Fruit fly (Drosophila melanogaster): ENCODE results near the gene Zdhhc8.

Zdhhc8 gene

dm6 chrX:9355996-9356708 lies at the start of gene Zdhhc8, which contains the start of gene BCL7-like:
TSS of gene Zdhhc8 (minus strand) at chrX:9356227.
TSS of gene BCL7-like (plus strand) at chrX:9356634.
- TF ChIP-seq ey (GFP tag; optimal IDR thresholded peaks at IDR 0.05) (peak; percentile 8), h (GFP tag; optimal IDR thresholded peaks at IDR 0.05) (peak; percentile 40), Sp1 (GFP tag; optimal IDR thresholded peaks at IDR 0.05) (peak; percentile 24), Jra (GFP tag; optimal IDR thresholded peaks at IDR 0.05) (peak; percentile 42), psq (GFP tag; optimal IDR thresholded peaks at IDR 0.05) (peak; percentile 34), Myc (optimal IDR thresholded peaks at IDR 0.05) (no peak), foxo (GFP tag; optimal IDR thresholded peaks at IDR 0.05) (peak in 1 of 2 experiments; percentile 31), sv (GFP tag; optimal IDR thresholded peaks at IDR 0.05) (peak; percentile 49), lola (GFP tag; optimal IDR thresholded peaks at IDR 0.05) (no peak), GATAd (GFP tag; optimal IDR thresholded peaks at IDR 0.05) (peak; percentile 17), rgr (GFP tag; optimal IDR thresholded peaks at IDR 0.05) (no peak), HLH106 (tag; optimal IDR thresholded peaks at IDR 0.05) (peak; percentile 28), CG9705 (GFP tag; optimal IDR thresholded peaks at IDR 0.05) (no peak), fru (GFP tag; optimal IDR thresholded peaks at IDR 0.05) (peak; percentile 23)

- TF ChIP-seq sv (GFP tag; optimal IDR thresholded peaks at IDR 0.05) (no peak), jim (GFP tag; optimal IDR thresholded peaks at IDR 0.05) (no peak), Dif (GFP tag; optimal IDR thresholded peaks at IDR 0.05; ENCODE audit: partially characterized antibody) (no peak), foxo (GFP tag; optimal IDR thresholded peaks at IDR 0.05) (peak in 1 of 2 experiments; percentile 18), Abd-B (GFP tag; optimal IDR thresholded peaks at IDR 0.05) (no peak), Jra (GFP tag; optimal IDR thresholded peaks at IDR 0.05) (no peak), Hr83 (GFP tag; optimal IDR thresholded peaks at IDR 0.05; ENCODE audit: poor library complexity, severe bottlenecking) (no peak), Sp1 (GFP tag; optimal IDR thresholded peaks at IDR 0.05) (peak; percentile 33), lola (GFP tag; optimal IDR thresholded peaks at IDR 0.05) (no peak), rgr (GFP tag; optimal IDR thresholded peaks at IDR 0.05) (peak; percentile 12), Rel (GFP tag; optimal IDR thresholded peaks at IDR 0.05) (no peak), Rel (tag; optimal IDR thresholded peaks at IDR 0.05) (no peak), Hr78 (GFP tag; optimal IDR thresholded peaks at IDR 0.05) (no peak), tai (GFP tag; optimal IDR thresholded peaks at IDR 0.05) (no peak), pan (optimal IDR thresholded peaks at IDR 0.05) (no peak), br (GFP tag; optimal IDR thresholded peaks at IDR 0.05) (peak; percentile 0), OdsH (GFP tag; optimal IDR thresholded peaks at IDR 0.05) (no peak), h (GFP tag; optimal IDR thresholded peaks at IDR 0.05) (peak; percentile 30), Myc (optimal IDR thresholded peaks at IDR 0.05) (no peak), dsf (GFP tag; optimal IDR thresholded peaks at IDR 0.05; ENCODE audit: borderline replicate concordance) (no peak), HLH106 (tag; optimal IDR thresholded peaks at IDR 0.05) (peak; percentile 36), Hnf4 (GFP tag; optimal IDR thresholded peaks at IDR 0.05) (no peak), usp (GFP tag; optimal IDR thresholded peaks at IDR 0.05) (no peak), brk (GFP tag; optimal IDR thresholded peaks at IDR 0.05) (no peak), ey (GFP tag; optimal IDR thresholded peaks at IDR 0.05) (peak; percentile 28), dmrt93B (GFP tag; optimal IDR thresholded peaks at IDR 0.05) (peak; percentile 11), CG32264 (GFP tag; optimal IDR thresholded peaks at IDR 0.05) (no peak), GATAd (GFP tag; optimal IDR thresholded peaks at IDR 0.05) (no peak), fru (GFP tag; optimal IDR thresholded peaks at IDR 0.05) (peak; percentile 24), CG9705 (GFP tag; optimal IDR thresholded peaks at IDR 0.05) (no peak), dl (GFP tag; optimal IDR thresholded peaks at IDR 0.05; ENCODE audit: insufficient read depth in 1 of 2, partially characterized antibody in 2 of 2) (no peak), Mio (GFP tag; optimal IDR thresholded peaks at IDR 0.05) (no peak), N (GFP tag; optimal IDR thresholded peaks at IDR 0.05) (no peak)
These were observed 45.0 kb upstream of the Zdhhc8 start for dm6 chrX:9401053-9401452.

- TF ChIP-seq rgr (GFP tag; optimal IDR thresholded peaks at IDR 0.05), result peak; percentile 12
- peak in 1 of 2 experiments; percentile 1 for TF ChIP-seq foxo (GFP tag; optimal IDR thresholded peaks at IDR 0.05)
- no peak for TF ChIP-seq HLH106 (tag; optimal IDR thresholded peaks at IDR 0.05)
These were observed 43.8 kb upstream of the Zdhhc8 start for dm6 chrX:9399810-9400209.

- TF ChIP-seq Dfd (GFP tag; optimal IDR thresholded peaks at IDR 0.05), result peak; percentile 94
These were observed 40.8 kb upstream of the Zdhhc8 start for dm6 chrX:9396835-9397234.

Measured in whole organism, wandering third instar larva.